Worm (Caenorhabditis elegans): ENCODE data around the gene C26D10.3.

The C26D10.3 gene

DNA sequence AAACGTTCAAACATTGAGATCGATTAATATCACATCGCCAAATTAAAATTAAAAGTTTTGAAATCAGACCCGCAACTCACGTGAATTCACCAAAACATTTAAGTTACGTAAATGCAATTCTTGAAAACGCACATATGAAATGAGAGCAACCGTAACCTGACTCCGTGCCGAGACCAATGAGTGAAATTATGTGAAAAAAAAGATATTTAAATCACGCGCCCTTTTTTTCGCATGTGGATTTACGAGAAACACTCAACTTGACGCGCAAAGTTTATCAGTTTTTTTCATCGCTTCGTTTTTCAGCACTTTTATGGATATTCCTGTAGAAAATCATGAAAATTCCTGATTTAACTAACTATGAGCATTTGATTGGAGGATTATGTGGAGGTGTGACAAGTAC lies 49.1 kb upstream of the C26D10.3 start, which contains the start of the genes gei-14 and slc-25A32 (continued):
- TF ChIP-seq dox-1 (GFP tag; IDR thresholded peaks at IDR 0.05) (peak; percentile 73), let-607 (tag; optimal IDR thresholded peaks at IDR 0.05) (no peak), him-1 (tag; optimal IDR thresholded peaks at IDR 0.05) (peak; percentile 73), ceh-91 (GFP tag; IDR thresholded peaks at IDR 0.05) (peak; percentile 87), tlf-1 (GFP tag; optimal IDR thresholded peaks at IDR 0.05) (peak; percentile 50), pha-4 (tag; optimal IDR thresholded peaks at IDR 0.05) (no peak), let-526 (GFP tag; IDR thresholded peaks at IDR 0.05) (no peak), nhr-90 (tag; optimal IDR thresholded peaks at IDR 0.05) (no peak), Y53G8AR.9 (GFP tag; conservative IDR thresholded peaks at IDR 0.05) (0 out of 2 replicates have a peak, but pooled peaks have one; percentile 16), dpl-1 (GFP tag; optimal IDR thresholded peaks at IDR 0.05) (peak; percentile 83), T07F8.4 (tag; optimal IDR thresholded peaks at IDR 0.05) (no peak), Y56A3A.18 (GFP tag; IDR thresholded peaks at IDR 0.05) (no peak), madf-8 (GFP tag; conservative IDR thresholded peaks at IDR 0.05) (peak; percentile 84), sptf-2 (GFP tag; optimal IDR thresholded peaks at IDR 0.05) (no peak), zfh-2 (GFP tag; conservative IDR thresholded peaks at IDR 0.05) (no peak), F39B2.1 (GFP tag; IDR thresholded peaks at IDR 0.05) (no peak), hsf-1 (GFP tag; IDR thresholded peaks at IDR 0.05) (peak; percentile 64; the same call in 1 of the 2 replicates)

ce11 chrII:8278415-8278814 lies 46.8 kb upstream of the C26D10.3 start, which contains the start of the genes mrpl-10 and clec-142:
Gene mrpl-10, minus strand, starts transcription at chrII:8278515.
Gene clec-142, plus strand, starts transcription at chrII:8278678.
- TF ChIP-seq snpc-1.1 (tag; optimal IDR thresholded peaks at IDR 0.05; ENCODE audit: insufficient read depth): no peak
- no peak for TF ChIP-seq bed-1 (GFP tag; IDR thresholded peaks at IDR 0.05)
- no peak for TF ChIP-seq B0035.1 (tag; optimal IDR thresholded peaks at IDR 0.05)

ce11 chrII:8283158-8283717 lies 41.9 kb upstream of the C26D10.3 start, which contains the start of the genes nst-1 and cct-4:
Gene nst-1, minus strand, starts transcription at chrII:8283208.
Gene cct-4, plus strand, starts transcription at chrII:8283667.
- TF ChIP-seq efl-1 (GFP tag; optimal IDR thresholded peaks at IDR 0.05) (peak; percentile 33), cebp-1 (GFP tag; IDR thresholded peaks at IDR 0.05) (no peak), cebp-1 (tag; optimal IDR thresholded peaks at IDR 0.05) (peak; percentile 13), F33H1.4 (GFP tag; IDR thresholded peaks at IDR 0.05) (peak; percentile 75), madf-8 (GFP tag; conservative IDR thresholded peaks at IDR 0.05) (no peak; the same call in 1 of the 2 replicates), T26A5.8 (tag; optimal IDR thresholded peaks at IDR 0.05) (no peak), F23B12.7 (tag; optimal IDR thresholded peaks at IDR 0.05; ENCODE audit: insufficient read depth) (peak; percentile 11), madf-6 (GFP tag; IDR thresholded peaks at IDR 0.05) (peak; percentile 60; the same call in 1 of the 2 replicates), lsl-1 (GFP tag; optimal IDR thresholded peaks at IDR 0.05) (peak; percentile 3), dpl-1 (GFP tag; optimal IDR thresholded peaks at IDR 0.05) (peak; percentile 61), ceh-91 (GFP tag; IDR thresholded peaks at IDR 0.05) (0 out of 2 replicates have a peak, but pooled peaks have one; percentile 33), ccch-3 (GFP tag; optimal IDR thresholded peaks at IDR 0.05) (no peak), hsf-1 (GFP tag; IDR thresholded peaks at IDR 0.05) (peak; percentile 83; the same call in 1 of the 2 replicates)

ce11 chrII:8285837-8286236 lies 39.3 kb upstream of the C26D10.3 start:
- TF ChIP-seq Y56A3A.18 (GFP tag; IDR thresholded peaks at IDR 0.05) (0 out of 2 replicates have a peak, but pooled peaks have one; percentile 30), B0336.3 (GFP tag; IDR thresholded peaks at IDR 0.05) (0 out of 2 replicates have a peak, but pooled peaks have one; percentile 6), snpc-4 (GFP tag; optimal IDR thresholded peaks at IDR 0.05) (peak; percentile 33), snpc-4 (tag; optimal IDR thresholded peaks at IDR 0.05) (peak in 3 of 4 experiments; percentile 40 to 91 (median 89)), cebp-2 (GFP tag; IDR thresholded peaks at IDR 0.05) (0 out of 2 replicates have a peak, but pooled peaks have one; percentile 19), pbrm-1 (GFP tag; IDR thresholded peaks at IDR 0.05) (peak; percentile 69), attf-6 (GFP tag; IDR thresholded peaks at IDR 0.05) (peak; percentile 80; the same call in 1 of the 2 replicates), snpc-1.1 (tag; optimal IDR thresholded peaks at IDR 0.05; ENCODE audit: insufficient read depth) (peak; percentile 80), madf-6 (GFP tag; IDR thresholded peaks at IDR 0.05) (0 out of 2 replicates have a peak, but pooled peaks have one; percentile 10), mcd-1 (GFP tag; IDR thresholded peaks at IDR 0.05) (0 out of 2 replicates have a peak, but pooled peaks have one; percentile 17)

Measured in whole organism, young adult.